Worm (Caenorhabditis elegans): ENCODE measurements around the gene fem-1.

fem-1 gene

DNA sequence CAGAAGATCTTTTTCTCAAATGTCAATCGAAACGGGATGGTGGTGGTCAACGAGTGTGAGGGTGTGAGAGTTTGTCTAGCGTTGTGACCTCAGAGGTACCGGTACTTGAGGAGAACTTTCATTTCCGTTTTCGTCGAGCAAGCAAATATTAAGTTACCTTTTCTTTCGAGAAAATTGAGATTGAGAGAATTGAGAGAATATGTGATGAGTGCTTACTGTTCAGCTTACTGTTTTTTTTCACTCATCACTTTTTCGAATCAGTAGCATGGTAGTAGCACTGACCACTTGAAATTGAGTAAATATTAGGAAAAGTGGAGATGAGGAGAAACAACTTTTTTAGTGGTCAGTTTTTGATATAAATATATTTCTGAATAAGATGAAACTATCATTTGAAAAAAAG is 36.3 kb upstream of the fem-1 start, which contains the start of gene T12E12.6:
T12E12.6 (minus strand) TSS at position 101 of the 400 bp plus-strand sequence.
- TF ChIP-seq nhr-84 (tag; optimal IDR thresholded peaks at IDR 0.05) (no peak), ets-5 (GFP tag; IDR thresholded peaks at IDR 0.05) (no peak), sox-4 (tag; optimal IDR thresholded peaks at IDR 0.05) (no peak), hlh-4 (tag; optimal IDR thresholded peaks at IDR 0.05) (no peak), F16B12.6 (tag; optimal IDR thresholded peaks at IDR 0.05) (no peak), mef-2 (tag; optimal IDR thresholded peaks at IDR 0.05) (no peak), unc-130 (tag; optimal IDR thresholded peaks at IDR 0.05) (no peak), nhr-90 (tag; optimal IDR thresholded peaks at IDR 0.05; ENCODE audit: poor library complexity) (no peak)

ce11 chrIV:5572693-5573092 is 34.9 kb upstream of the fem-1 start:
- no peak for TF ChIP-seq C34B4.2 (tag; optimal IDR thresholded peaks at IDR 0.05)
- no peak for TF ChIP-seq efl-1 (optimal IDR thresholded peaks at IDR 0.05)
- peak in 1 of 2 experiments; percentile 79 for TF ChIP-seq efl-1 (GFP tag; optimal IDR thresholded peaks at IDR 0.05 in 1 of 2)

ce11 chrIV:5565105-5565504 is 27.3 kb upstream of the fem-1 start:
- TF ChIP-seq nhr-20 (tag; optimal IDR thresholded peaks at IDR 0.05) (peak; percentile 2), ceh-82 (tag; optimal IDR thresholded peaks at IDR 0.05) (no peak), zag-1 (tag; optimal IDR thresholded peaks at IDR 0.05) (no peak), lin-15B (tag; optimal IDR thresholded peaks at IDR 0.05) (no peak), nhr-28 (tag; optimal IDR thresholded peaks at IDR 0.05) (no peak), xbp-1 (tag; optimal IDR thresholded peaks at IDR 0.05) (no peak), rnt-1 (tag; optimal IDR thresholded peaks at IDR 0.05) (no peak), swsn-7 (tag; optimal IDR thresholded peaks at IDR 0.05) (peak; percentile 35), lin-13 (GFP tag; optimal IDR thresholded peaks at IDR 0.05) (no peak), egl-27 (tag; optimal IDR thresholded peaks at IDR 0.05) (no peak), C04F5.9 (tag; optimal IDR thresholded peaks at IDR 0.05) (no peak), snpc-4 (tag; optimal IDR thresholded peaks at IDR 0.05) (peak; percentile 67), nhr-76 (tag; optimal IDR thresholded peaks at IDR 0.05) (no peak), blmp-1 (tag; optimal IDR thresholded peaks at IDR 0.05) (peak; percentile 45), efl-3 (GFP tag; optimal IDR thresholded peaks at IDR 0.05) (no peak), unc-98 (GFP tag; IDR thresholded peaks at IDR 0.05) (no peak), vab-15 (tag; optimal IDR thresholded peaks at IDR 0.05) (no peak), fkh-10 (GFP tag; optimal IDR thresholded peaks at IDR 0.05) (no peak), nhr-77 (tag; optimal IDR thresholded peaks at IDR 0.05) (no peak), snu-23 (GFP tag; optimal IDR thresholded peaks at IDR 0.05) (peak; percentile 62), aly-2 (tag; optimal IDR thresholded peaks at IDR 0.05) (no peak), pax-3 (tag; optimal IDR thresholded peaks at IDR 0.05) (no peak), tbx-2 (tag; optimal IDR thresholded peaks at IDR 0.05) (no peak), lin-35 (GFP tag; optimal IDR thresholded peaks at IDR 0.05) (no peak), fkh-8 (tag; optimal IDR thresholded peaks at IDR 0.05) (no peak), elt-3 (tag; optimal IDR thresholded peaks at IDR 0.05) (no peak), efl-1 (optimal IDR thresholded peaks at IDR 0.05) (no peak), efl-1 (GFP tag; optimal IDR thresholded peaks at IDR 0.05 in 1 of 2) (peak in 1 of 2 experiments; percentile 88), ama-1 (optimal IDR thresholded peaks at IDR 0.05) (no peak), nhr-47 (tag; optimal IDR thresholded peaks at IDR 0.05) (peak; percentile 1), C16A3.4 (tag; optimal IDR thresholded peaks at IDR 0.05) (peak; percentile 26), nhr-85 (tag) (peak; percentile 36), mep-1 (tag; optimal IDR thresholded peaks at IDR 0.05) (peak; percentile 71), nhr-71 (tag; optimal IDR thresholded peaks at IDR 0.05) (peak; percentile 41)
